Worm (Caenorhabditis elegans) whole organism, midembryonic: Measurements from ENCODE around the gene vang-1.

Experiments used
- T22C8.4 ChIP-seq: fragments of 200-800 bp; sonication (Bioruptor generic); IDR thresholded peaks from 2 replicates; pipeline ENCODE4 v1.3.6; 2022; ENCODE audit warnings: missing genetic modification characterization, missing compliant biosample characterization
- cog-1 ChIP-seq: sonication (generic microtip); optimal IDR thresholded peaks from 2 replicates; lab custom pipeline; 2016; ENCODE audit warnings: missing genetic modification characterization, missing compliant biosample characterization
- flt-1 ChIP-seq: fragments of 200-800 bp; sonication (Bioruptor generic); IDR thresholded peaks from 2 replicates; pipeline ENCODE4 v1.3.6; 2022; ENCODE audit warnings: missing genetic modification characterization, missing compliant biosample characterization
- klf-2 ChIP-seq: fragments of 200-800 bp; sonication (Bioruptor generic); conservative IDR thresholded peaks from 2 replicates; pipeline ENCODE4 v1.3.6; 2022; ENCODE audit warnings: missing genetic modification reagents, missing genetic modification characterization, missing compliant biosample characterization
- med-1 ChIP-seq: sonication (generic microtip); optimal IDR thresholded peaks from 2 replicates; lab custom pipeline; 2017; ENCODE audit warnings: missing genetic modification characterization, mild to moderate bottlenecking, missing compliant biosample characterization, antibody characterized with exemption, missing genetic modification reagents; ENCODE audit not compliant: insufficient read depth
- ref-1 ChIP-seq: fragments of 200-800 bp; sonication (Bioruptor generic); conservative IDR thresholded peaks from 2 replicates; pipeline ENCODE4 v1.3.6; 2022; ENCODE audit warnings: missing genetic modification reagents, missing genetic modification characterization, missing compliant biosample characterization
- tab-1 ChIP-seq: fragments of 200-800 bp; sonication (Bioruptor generic); IDR thresholded peaks from 2 replicates; pipeline ENCODE4 v1.3.6; 2022; ENCODE audit warnings: missing genetic modification characterization, missing compliant biosample characterization
- ztf-23 ChIP-seq: fragments of 200-800 bp; sonication (Bioruptor generic); IDR thresholded peaks from 2 replicates; pipeline ENCODE4 v1.3.6; 2022; ENCODE audit warnings: missing genetic modification reagents, missing genetic modification characterization, missing compliant biosample characterization
- ztf-29 ChIP-seq: fragments of 200-800 bp; sonication (Bioruptor generic); IDR thresholded peaks from 2 replicates; pipeline ENCODE4 v1.3.6; 2022; ENCODE audit warnings: missing genetic modification reagents, missing genetic modification characterization, missing compliant biosample characterization

vang-1 gene

DNA sequence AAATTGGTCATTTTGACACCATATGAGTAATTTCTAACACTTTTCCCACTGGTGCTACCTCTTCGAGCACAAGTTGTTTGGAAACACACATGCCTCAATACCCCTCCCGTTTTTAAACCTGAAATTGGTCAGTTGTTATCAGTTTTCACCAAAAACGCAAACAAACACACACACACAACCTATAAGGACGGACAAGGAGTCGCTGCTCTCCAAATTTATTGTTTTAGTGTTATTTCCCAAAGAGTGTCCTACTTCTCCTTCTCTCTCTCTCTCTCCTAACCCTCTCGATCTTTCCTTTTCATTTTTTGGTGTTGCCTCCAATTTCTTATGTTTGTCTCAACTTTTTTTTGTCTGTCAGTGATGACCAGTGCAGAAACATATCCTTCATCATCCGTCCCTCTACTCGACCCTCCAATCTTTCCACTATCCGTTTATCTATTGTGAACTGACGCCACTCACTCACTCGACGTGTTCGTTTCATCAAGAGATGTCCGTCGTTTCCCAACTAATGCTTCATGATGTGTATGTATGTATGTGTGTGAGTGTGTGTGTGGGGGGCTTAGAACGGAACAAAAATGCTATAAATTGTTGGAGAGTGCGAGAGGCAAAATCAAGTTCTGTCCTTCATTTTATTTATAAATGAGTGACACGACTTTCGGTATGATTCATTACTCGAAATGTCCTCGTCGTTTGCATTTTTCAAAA lies 18.2 kb downstream of the vang-1 start:
- no peak for TF ChIP-seq ztf-29 (GFP tag; lab: Robert Waterston, UW)

DNA sequence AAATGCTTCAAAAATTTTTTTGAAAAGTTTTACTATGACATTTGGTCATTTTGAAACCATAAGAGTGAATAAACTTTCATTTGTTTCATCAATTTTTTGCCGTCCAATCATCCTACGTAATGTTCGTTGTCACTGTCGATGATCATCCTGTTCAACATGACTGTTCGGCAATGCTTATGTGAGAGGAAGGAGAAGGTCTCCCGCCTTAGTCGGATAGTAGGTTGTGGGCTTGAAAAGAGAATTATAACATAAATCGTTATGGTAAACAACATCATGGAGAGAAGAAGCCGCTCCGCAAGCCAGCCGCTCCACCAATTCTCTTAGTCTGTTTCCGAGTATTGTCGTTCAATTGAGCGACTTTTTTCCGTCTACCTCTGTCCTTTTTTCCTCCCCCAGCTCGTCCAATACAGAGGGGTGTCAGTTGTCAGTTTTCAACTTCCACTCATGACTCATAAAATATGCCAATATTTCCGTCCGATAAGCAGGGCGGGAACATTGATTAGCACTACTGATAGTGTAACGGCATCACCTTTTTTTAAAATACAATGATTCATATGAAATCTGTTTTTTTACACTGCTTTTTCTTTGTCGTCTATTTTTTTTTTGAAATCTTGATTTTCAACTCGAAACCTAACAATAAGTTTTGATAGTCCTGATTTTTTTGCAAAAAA lies 20.5 kb downstream of the vang-1 start:
- TF ChIP-seq klf-2 (GFP tag; lab: Robert Waterston, UW) (no peak), ref-1 (GFP tag; lab: Robert Waterston, UW) (no peak), flt-1 (GFP tag; lab: Robert Waterston, UW) (no peak), cog-1 (no peak), med-1 (GFP tag; lab: Kevin White, UChicago) (no peak), T22C8.4 (GFP tag; lab: Robert Waterston, UW) (no peak), ztf-23 (GFP tag; lab: Robert Waterston, UW) (no peak), tab-1 (GFP tag; lab: Robert Waterston, UW) (no peak), ztf-29 (GFP tag; lab: Robert Waterston, UW) (no peak)

DNA sequence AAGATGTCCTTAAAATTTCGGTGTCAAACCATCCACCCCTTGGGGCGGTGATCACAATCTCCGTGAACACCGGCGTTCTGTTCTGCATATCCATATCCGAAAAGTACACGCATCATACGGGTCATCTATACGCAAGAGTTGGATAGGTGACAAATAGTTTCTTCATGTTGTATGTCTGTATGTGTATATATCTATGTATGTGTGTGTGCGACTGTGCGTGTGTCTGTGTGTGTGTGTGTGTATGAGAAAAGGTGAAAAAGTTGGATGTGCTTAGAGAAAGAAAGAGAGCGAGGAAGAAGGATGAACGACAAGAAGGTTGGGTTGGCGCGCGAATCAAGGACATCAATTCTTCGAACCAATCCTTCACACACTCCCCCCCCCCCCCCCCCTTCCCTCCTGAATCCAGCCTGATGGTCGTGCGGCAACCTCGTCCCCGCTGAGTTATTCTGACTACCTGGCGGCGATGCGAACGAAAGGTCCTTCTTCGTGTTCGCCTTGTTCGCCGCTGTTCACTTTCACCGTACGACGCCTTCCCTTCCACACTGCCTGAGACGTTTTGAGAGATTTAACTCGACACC lies 21.7 kb downstream of the vang-1 start:
- TF ChIP-seq ztf-23 (GFP tag; lab: Robert Waterston, UW) (no peak), cog-1 (no peak), ztf-29 (GFP tag; lab: Robert Waterston, UW) (no peak), tab-1 (GFP tag; lab: Robert Waterston, UW) (no peak), T22C8.4 (GFP tag; lab: Robert Waterston, UW) (no peak), ref-1 (GFP tag; lab: Robert Waterston, UW) (no peak), med-1 (GFP tag; lab: Kevin White, UChicago) (no peak), klf-2 (GFP tag; lab: Robert Waterston, UW) (no peak), flt-1 (GFP tag; lab: Robert Waterston, UW) (no peak)

DNA sequence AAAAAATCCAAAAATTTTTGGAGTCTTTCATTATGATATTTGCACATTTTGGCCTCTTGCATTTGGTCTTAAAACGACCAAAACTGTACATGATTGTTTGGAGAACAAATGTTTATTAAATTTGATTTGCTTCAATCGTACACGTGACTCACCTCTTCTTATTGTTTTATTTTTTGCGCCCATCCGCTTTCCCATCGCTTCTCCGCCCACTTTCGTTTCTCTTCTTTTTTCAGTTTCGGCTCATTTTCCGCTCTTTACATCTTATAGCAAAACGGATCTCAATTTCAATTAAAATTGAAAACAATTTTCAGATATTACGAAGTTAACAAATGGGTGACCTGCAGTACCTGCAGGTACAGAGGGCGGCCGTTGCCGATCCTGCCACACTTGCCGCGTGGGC lies 23.6 kb downstream of the vang-1 start, which contains the start of gene nmy-1:
Gene nmy-1, plus strand, starts transcription at position 301 of the 400 bp plus-strand sequence.
- TF ChIP-seq med-1 (GFP tag; lab: Kevin White, UChicago) (no peak), ztf-29 (GFP tag; lab: Robert Waterston, UW) (no peak), T22C8.4 (GFP tag; lab: Robert Waterston, UW) (no peak), ztf-23 (GFP tag; lab: Robert Waterston, UW) (no peak), cog-1 (no peak), tab-1 (GFP tag; lab: Robert Waterston, UW) (no peak), klf-2 (GFP tag; lab: Robert Waterston, UW) (no peak), flt-1 (GFP tag; lab: Robert Waterston, UW) (no peak), ref-1 (GFP tag; lab: Robert Waterston, UW) (no peak)

DNA sequence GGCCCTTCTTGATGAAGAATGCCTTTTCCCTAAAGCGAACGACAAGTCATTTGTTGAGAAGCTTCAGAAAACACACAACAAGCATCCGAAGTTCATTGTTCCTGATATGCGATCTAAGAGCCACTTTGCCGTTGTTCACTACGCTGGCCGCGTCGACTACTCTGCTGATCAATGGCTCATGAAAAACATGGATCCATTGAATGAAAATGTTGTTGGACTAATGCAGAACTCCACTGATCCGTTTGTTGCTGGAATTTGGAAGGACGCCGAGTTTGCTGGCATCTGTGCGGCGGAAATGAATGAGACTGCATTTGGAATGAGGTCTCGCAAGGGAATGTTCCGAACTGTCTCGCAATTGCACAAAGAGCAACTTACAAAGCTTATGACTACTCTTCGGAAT lies 27.0 kb downstream of the vang-1 start:
- TF ChIP-seq klf-2 (GFP tag; lab: Robert Waterston, UW) (no peak), ztf-23 (GFP tag; lab: Robert Waterston, UW) (no peak), cog-1 (no peak), ref-1 (GFP tag; lab: Robert Waterston, UW) (no peak), ztf-29 (GFP tag; lab: Robert Waterston, UW) (no peak), tab-1 (GFP tag; lab: Robert Waterston, UW) (no peak), T22C8.4 (GFP tag; lab: Robert Waterston, UW) (no peak), flt-1 (GFP tag; lab: Robert Waterston, UW) (no peak), med-1 (GFP tag; lab: Kevin White, UChicago) (no peak)

DNA sequence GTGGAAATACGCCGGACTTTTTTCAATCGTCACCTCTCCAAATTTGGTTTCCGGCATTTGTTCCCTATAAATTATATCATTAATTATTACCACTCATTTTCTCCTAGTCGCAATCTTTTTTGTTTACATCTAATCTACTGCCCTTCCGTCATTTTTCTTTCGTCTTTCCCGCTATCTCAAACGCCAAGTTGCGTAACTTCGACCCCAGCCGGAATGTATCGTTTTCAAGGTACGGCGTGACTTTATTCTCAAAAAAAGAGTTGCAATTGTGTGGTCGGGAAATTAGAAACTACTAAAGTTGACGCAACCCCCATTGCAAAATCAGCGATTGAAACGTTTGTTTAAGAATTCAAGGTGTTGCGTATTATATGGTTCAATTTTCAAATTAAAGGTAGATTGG lies 33.8 kb downstream of the vang-1 start:
- TF ChIP-seq med-1 (GFP tag; lab: Kevin White, UChicago) (no peak), ztf-29 (GFP tag; lab: Robert Waterston, UW) (no peak), flt-1 (GFP tag; lab: Robert Waterston, UW) (no peak), klf-2 (GFP tag; lab: Robert Waterston, UW) (no peak), cog-1 (no peak), ztf-23 (GFP tag; lab: Robert Waterston, UW) (no peak)

- TF ChIP-seq T22C8.4 (GFP tag; lab: Robert Waterston, UW) = no peak
- peak; percentile 59 for TF ChIP-seq cog-1
- no peak for TF ChIP-seq ztf-23 (GFP tag; lab: Robert Waterston, UW)
- no peak for TF ChIP-seq ref-1 (GFP tag; lab: Robert Waterston, UW)
- no peak for TF ChIP-seq tab-1 (GFP tag; lab: Robert Waterston, UW)
- no peak for TF ChIP-seq klf-2 (GFP tag; lab: Robert Waterston, UW)
These were observed 34.8 kb downstream of the vang-1 start for ce11 chrX:2920456-2920855.

ce11 chrX:2921737-2922136 lies 36.1 kb downstream of the vang-1 start:
- TF ChIP-seq med-1 (GFP tag; lab: Kevin White, UChicago) (no peak), T22C8.4 (GFP tag; lab: Robert Waterston, UW) (no peak), ztf-23 (GFP tag; lab: Robert Waterston, UW) (no peak), cog-1 (no peak), tab-1 (GFP tag; lab: Robert Waterston, UW) (no peak), ref-1 (GFP tag; lab: Robert Waterston, UW) (no peak), klf-2 (GFP tag; lab: Robert Waterston, UW) (no peak), ztf-29 (GFP tag; lab: Robert Waterston, UW) (no peak), flt-1 (GFP tag; lab: Robert Waterston, UW) (no peak)
